Worm (Caenorhabditis elegans): ENCODE measurements around the gene cyp-14A1.

DNA sequence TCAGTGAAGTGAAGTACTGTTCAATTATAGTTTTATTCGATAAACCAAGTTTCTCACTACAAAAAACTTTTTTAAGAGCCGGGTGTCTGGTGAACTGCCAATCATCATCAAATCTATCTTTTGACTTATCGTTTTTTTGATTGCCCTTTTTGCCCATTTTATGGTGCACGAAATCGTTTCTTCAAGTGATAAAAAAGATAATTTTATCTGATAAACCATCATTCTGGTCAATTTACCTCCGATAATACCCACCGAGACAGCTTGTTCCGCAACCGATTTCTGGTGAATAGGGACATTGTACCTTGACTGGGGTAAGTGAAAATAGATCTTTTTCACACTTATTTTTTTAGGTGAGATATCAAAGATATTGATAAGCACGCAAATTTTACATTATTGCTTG, 9.6 kb downstream of the cyp-14A1 start, which contains the start of gene K08H2.10:
- TF ChIP-seq him-1 (tag; optimal IDR thresholded peaks at IDR 0.05) (no peak), W03F9.2 (tag; optimal IDR thresholded peaks at IDR 0.05) (no peak)

Measured in whole organism, L4/young adult.